Fruit fly (Drosophila melanogaster) whole organism, embryonic: ENCODE measurements around the gene CG13392.

ENCODE experiments used
- Antp ChIP-seq: fragments of 200-800 bp; sonication (Bioruptor generic); optimal IDR thresholded peaks from 3 replicates; lab custom pipeline; 2016; ENCODE audit warnings: missing biosample characterization, missing genetic modification characterization
- B-H2 ChIP-seq: fragments of 200-800 bp; sonication (Bioruptor generic); optimal IDR thresholded peaks from 2 replicates; lab custom pipeline; 2018; ENCODE audit warnings: missing biosample characterization, mild to moderate bottlenecking, missing genetic modification characterization
- CG12236 ChIP-seq: fragments of 200-800 bp; sonication (Bioruptor generic); optimal IDR thresholded peaks from 2 replicates; lab custom pipeline; 2016; ENCODE audit warnings: missing biosample characterization, missing genetic modification characterization
- CG12744 ChIP-seq: fragments of 200-800 bp; sonication (Bioruptor generic); optimal IDR thresholded peaks from 2 replicates; lab custom pipeline; 2016; ENCODE audit warnings: missing biosample characterization, missing genetic modification characterization
- CG13287 ChIP-seq: fragments of 200-800 bp; sonication (Bioruptor generic); IDR thresholded peaks from 2 replicates; pipeline ENCODE4 v1.3.6; 2022; ENCODE audit warnings: missing biosample characterization, missing genetic modification characterization; ENCODE audit not compliant: partially characterized antibody
- CG13894 ChIP-seq: fragments of 200-800 bp; sonication (Bioruptor generic); optimal IDR thresholded peaks from 3 replicates; lab custom pipeline; 2018; ENCODE audit warnings: missing biosample characterization, mild to moderate bottlenecking, missing genetic modification characterization, moderate library complexity
- CG14860 ChIP-seq: fragments of 200-800 bp; sonication (Bioruptor generic); IDR thresholded peaks from 3 replicates; pipeline ENCODE4 v1.3.6; 2022; ENCODE audit warnings: missing biosample characterization, missing genetic modification characterization; ENCODE audit not compliant: partially characterized antibody
- CG17361 ChIP-seq: fragments of 200-800 bp; sonication (Bioruptor generic); IDR thresholded peaks from 3 replicates; pipeline ENCODE4 v1.3.6; 2022; ENCODE audit warnings: missing biosample characterization, missing genetic modification characterization
- CG17612 ChIP-seq: fragments of 200-800 bp; sonication (Bioruptor generic); IDR thresholded peaks from 2 replicates; pipeline ENCODE4 v1.3.6; 2022; ENCODE audit warnings: missing biosample characterization, missing genetic modification characterization
- CG18011 ChIP-seq: fragments of 200-800 bp; sonication (Bioruptor generic); optimal IDR thresholded peaks from 2 replicates; lab custom pipeline; 2017; ENCODE audit warnings: missing biosample characterization, missing genetic modification characterization, mild to moderate bottlenecking, moderate library complexity, missing genotype
- CG18476 ChIP-seq: fragments of 200-800 bp; sonication (Bioruptor generic); optimal IDR thresholded peaks from 2 replicates; lab custom pipeline; 2016; ENCODE audit warnings: missing biosample characterization, mild to moderate bottlenecking, missing genetic modification characterization
- CG2875 ChIP-seq: fragments of 200-800 bp; sonication (Bioruptor generic); optimal IDR thresholded peaks from 2 replicates; lab custom pipeline; 2017; ENCODE audit warnings: missing biosample characterization, mild to moderate bottlenecking, missing genetic modification characterization, missing genetic modification reagents
- CG33213 ChIP-seq: fragments of 200-800 bp; sonication (Bioruptor generic); optimal IDR thresholded peaks from 3 replicates; lab custom pipeline; 2016; ENCODE audit warnings: missing biosample characterization, missing genetic modification characterization
- CG43689 ChIP-seq: fragments of 200-800 bp; sonication (Bioruptor generic); IDR thresholded peaks from 2 replicates; pipeline ENCODE4 v1.3.6; 2022; ENCODE audit warnings: missing biosample characterization, missing genetic modification characterization
- CG4730 ChIP-seq: fragments of 200-800 bp; sonication (Bioruptor generic); IDR thresholded peaks from 2 replicates; pipeline ENCODE4 v1.3.6; 2022; ENCODE audit warnings: missing biosample characterization, missing genetic modification characterization
- CG6254 ChIP-seq: fragments of 200-800 bp; sonication (Bioruptor generic); optimal IDR thresholded peaks from 3 replicates; lab custom pipeline; 2017; ENCODE audit warnings: mild to moderate bottlenecking, missing biosample characterization, missing genetic modification reagents, missing genetic modification characterization
- CG6689 ChIP-seq: fragments of 200-800 bp; sonication (Bioruptor generic); IDR thresholded peaks from 2 replicates; pipeline ENCODE4 v1.3.6; 2022; ENCODE audit warnings: missing biosample characterization, missing genetic modification characterization
- CG6813 ChIP-seq: fragments of 200-800 bp; sonication (Bioruptor generic); optimal IDR thresholded peaks from 2 replicates; lab custom pipeline; 2017; ENCODE audit warnings: missing biosample characterization, missing genetic modification characterization, mild to moderate bottlenecking, moderate library complexity, missing genetic modification reagents
- CG7745 ChIP-seq: fragments of 200-800 bp; sonication (Bioruptor generic); optimal IDR thresholded peaks from 2 replicates; lab custom pipeline; 2018; ENCODE audit warnings: missing biosample characterization, mild to moderate bottlenecking, missing genetic modification characterization, moderate library complexity
- CG7963 ChIP-seq: fragments of 200-800 bp; sonication (Bioruptor generic); IDR thresholded peaks from 3 replicates; pipeline ENCODE4 v1.3.6; 2022; ENCODE audit warnings: missing biosample characterization, missing genetic modification characterization; ENCODE audit not compliant: partially characterized antibody
- D ChIP-seq, 2 experiments: fragments of 200-800 bp in 1 of 2; fragments of >200 bp in 1 of 2; sonication (Bioruptor generic) in 1 of 2; optimal IDR thresholded peaks; 2 replicates in 1 of 2; 3 replicates in 1 of 2; lab custom pipeline; 2017; ENCODE audit warnings: mild to moderate bottlenecking in 1 of 2, missing biosample characterization in 1 of 2, missing genetic modification characterization in 1 of 2, missing genetic modification reagents in 1 of 2
- Ets65A ChIP-seq: fragments of 200-800 bp; sonication (Bioruptor generic); peaks from one replicate; lab custom pipeline; 2016; ENCODE audit warnings: missing biosample characterization, missing genetic modification characterization
- Ets97D ChIP-seq: fragments of 200-800 bp; sonication (Bioruptor generic); optimal IDR thresholded peaks from 3 replicates; lab custom pipeline; 2016; ENCODE audit warnings: missing biosample characterization, missing genetic modification characterization
- HLH4C ChIP-seq: fragments of 200-800 bp; sonication (Bioruptor generic); IDR thresholded peaks from 3 replicates; pipeline ENCODE4 v1.3.6; 2022; ENCODE audit warnings: missing biosample characterization, missing genetic modification characterization; ENCODE audit not compliant: partially characterized antibody
- HmgD ChIP-seq: fragments of 200-800 bp; sonication (Bioruptor generic); optimal IDR thresholded peaks from 3 replicates; lab custom pipeline; 2016; ENCODE audit warnings: missing biosample characterization, missing genetic modification characterization
- Hsf ChIP-seq: fragments of 200-800 bp; sonication (Bioruptor generic); optimal IDR thresholded peaks from 3 replicates; lab custom pipeline; 2016; ENCODE audit warnings: missing biosample characterization, missing genetic modification characterization
- NFAT ChIP-seq: fragments of 200-800 bp; sonication (Bioruptor generic); IDR thresholded peaks from 2 replicates; pipeline ENCODE4 v1.3.6; 2022; ENCODE audit warnings: missing biosample characterization, missing genetic modification characterization
- Ssrp ChIP-seq: fragments of 200-800 bp; sonication (Bioruptor generic); optimal IDR thresholded peaks from 2 replicates; lab custom pipeline; 2018; ENCODE audit warnings: missing biosample characterization, mild to moderate bottlenecking, missing genetic modification characterization, moderate library complexity
- Trl ChIP-seq, 3 experiments: fragments of >200 bp in 2 of 3; fragments of 200-800 bp in 1 of 3; sonication (Bioruptor generic) in 1 of 3; optimal IDR thresholded peaks; 2 replicates in 1 of 3; 3 replicates in 2 of 3; lab custom pipeline; 2016 to 2017; ENCODE audit warnings: missing biosample characterization in 1 of 3, missing genetic modification characterization in 1 of 3
- aop ChIP-seq: fragments of 200-800 bp; sonication (Bioruptor generic); IDR thresholded peaks from 2 replicates; pipeline ENCODE4 v1.3.6; 2022; ENCODE audit warnings: missing biosample characterization, missing genetic modification characterization
- ase ChIP-seq: fragments of 200-800 bp; sonication (Bioruptor generic); IDR thresholded peaks from 3 replicates; pipeline ENCODE4 v1.3.6; 2022; ENCODE audit warnings: missing biosample characterization, missing genetic modification characterization
- bab2 ChIP-seq: fragments of 200-800 bp; sonication (Bioruptor generic); optimal IDR thresholded peaks from 2 replicates; lab custom pipeline; 2016; ENCODE audit warnings: missing biosample characterization, missing genetic modification characterization
- bigmax ChIP-seq: fragments of 200-800 bp; sonication (Bioruptor generic); optimal IDR thresholded peaks from 2 replicates; lab custom pipeline; 2018; ENCODE audit warnings: missing biosample characterization, mild to moderate bottlenecking, missing genetic modification characterization
- btn ChIP-seq: fragments of 200-800 bp; sonication (Bioruptor generic); optimal IDR thresholded peaks from 2 replicates; lab custom pipeline; 2016; ENCODE audit warnings: missing biosample characterization, missing genetic modification characterization
- dati ChIP-seq: fragments of 200-800 bp; sonication (Bioruptor generic); IDR thresholded peaks from 2 replicates; pipeline ENCODE4 v1.3.6; 2022; ENCODE audit warnings: missing biosample characterization, missing genetic modification characterization
- dpn ChIP-seq, 2 experiments: fragments of 200-800 bp; sonication (Bioruptor generic); optimal IDR thresholded peaks; 3 replicates each; lab custom pipeline; 2016; ENCODE audit warnings: missing biosample characterization in 2 of 2, missing genetic modification characterization in 2 of 2
- fd3F ChIP-seq: fragments of 200-800 bp; sonication (Bioruptor generic); optimal IDR thresholded peaks from 2 replicates; lab custom pipeline; 2018; ENCODE audit warnings: missing biosample characterization, mild to moderate bottlenecking, missing genetic modification characterization, moderate library complexity
- ftz-f1 ChIP-seq: fragments of 200-800 bp; sonication (Bioruptor generic); optimal IDR thresholded peaks from 2 replicates; lab custom pipeline; 2016; ENCODE audit warnings: missing biosample characterization, missing genetic modification characterization
- gce ChIP-seq: fragments of 200-800 bp; sonication (Bioruptor generic); IDR thresholded peaks from 3 replicates; pipeline ENCODE4 v1.3.6; 2022; ENCODE audit warnings: missing biosample characterization, missing genetic modification characterization
- gsb-n ChIP-seq: fragments of 200-800 bp; sonication (Bioruptor generic); optimal IDR thresholded peaks from 3 replicates; lab custom pipeline; 2018; ENCODE audit warnings: missing biosample characterization, mild to moderate bottlenecking, missing genetic modification characterization
- otp ChIP-seq: fragments of 200-800 bp; sonication (Bioruptor generic); IDR thresholded peaks from 3 replicates; pipeline ENCODE4, ENCODE4 v1.3.6; 2022; ENCODE audit warnings: missing biosample characterization, missing genetic modification characterization
- rib ChIP-seq: fragments of 200-800 bp; sonication (Bioruptor generic); IDR thresholded peaks from 2 replicates; pipeline ENCODE4 v1.3.6; 2022; ENCODE audit warnings: missing biosample characterization, missing genetic modification characterization
- sqz ChIP-seq: fragments of 200-800 bp; sonication (Bioruptor generic); optimal IDR thresholded peaks from 3 replicates; lab custom pipeline; 2018; ENCODE audit warnings: missing biosample characterization, mild to moderate bottlenecking, missing genetic modification characterization
- trh ChIP-seq: fragments of 200-800 bp; sonication (Bioruptor generic); optimal IDR thresholded peaks from 2 replicates; lab custom pipeline; 2016; ENCODE audit warnings: missing biosample characterization, missing genetic modification characterization
- twi ChIP-seq: fragments of 200-800 bp; optimal IDR thresholded peaks from 2 replicates; lab custom pipeline; 2019; ENCODE audit warnings: missing biosample characterization, mild to moderate bottlenecking, missing genetic modification characterization, moderate library complexity
- wor ChIP-seq: fragments of 200-800 bp; sonication (Bioruptor generic); IDR thresholded peaks from 2 replicates; pipeline ENCODE4 v1.3.6; 2022; ENCODE audit warnings: missing biosample characterization, missing genetic modification characterization
- zen2 ChIP-seq: fragments of 200-800 bp; sonication (Bioruptor generic); IDR thresholded peaks from 3 replicates; pipeline ENCODE4 v1.3.6; 2022; ENCODE audit warnings: missing biosample characterization, missing genetic modification characterization; ENCODE audit not compliant: partially characterized antibody
- zfh1 ChIP-seq: fragments of 200-800 bp; sonication (Bioruptor generic); IDR thresholded peaks from 3 replicates; pipeline ENCODE4 v1.3.6; 2022; ENCODE audit warnings: missing biosample characterization, missing genetic modification characterization

CG13392 gene

dm6 chr2L:8416350-8417046 is 33.9 kb upstream of the CG13392 start (continued):
- TF ChIP-seq CG18011 (no peak), HLH4C (GFP tag; lab: Robert Waterston, UW) (0 out of 3 replicates have a peak, but pooled peaks have one; percentile 34), CG6689 (GFP tag; lab: Robert Waterston, UW) (no peak), Ets65A (peak; percentile 62), Antp (GFP tag; lab: Kevin White, UChicago) (peak; percentile 9), otp (peak; percentile 36; the same call in 1 of the 3 replicates), sqz (GFP tag; lab: Kevin White, UChicago) (no peak), Trl (optimal IDR thresholded peaks at IDR 0.05; lab: Kevin White, UChicago) (peak; percentile 73 to 90), Trl (GFP tag; optimal IDR thresholded peaks at IDR 0.05; lab: Kevin White, UChicago) (peak; percentile 50), CG17361 (GFP tag; lab: Robert Waterston, UW) (no peak; the same call in 2 of the 3 replicates), Hsf (GFP tag; lab: Kevin White, UChicago) (peak; percentile 1), trh (GFP tag; lab: Kevin White, UChicago) (no peak), gsb-n (no peak), CG7963 (GFP tag; lab: Robert Waterston, UW) (no peak), bab2 (peak; percentile 6), CG13287 (peak; percentile 17; the same call in 1 of the 2 replicates), CG43689 (GFP tag; lab: Robert Waterston, UW) (no peak), Ssrp (tag; lab: Kevin White, UChicago) (no peak), D (optimal IDR thresholded peaks at IDR 0.05; lab: Kevin White, UChicago) (peak; percentile 99), D (GFP tag; optimal IDR thresholded peaks at IDR 0.05; lab: Kevin White, UChicago) (peak; percentile 23), CG2875 (GFP tag; lab: Kevin White, UChicago) (no peak), zen2 (GFP tag; lab: Robert Waterston, UW) (no peak), CG7745 (tag; lab: Kevin White, UChicago) (no peak), NFAT (GFP tag; lab: Robert Waterston, UW) (0 out of 2 replicates have a peak, but pooled peaks have one; percentile 11), gce (0 out of 3 replicates have a peak, but pooled peaks have one; percentile 39), HmgD (GFP tag; lab: Kevin White, UChicago) (peak; percentile 57), CG12236 (GFP tag; lab: Kevin White, UChicago) (peak; percentile 16), CG14860 (GFP tag; lab: Robert Waterston, UW) (no peak), btn (GFP tag; lab: Kevin White, UChicago) (peak; percentile 29), B-H2 (no peak), wor (no peak), Ets97D (peak; percentile 4), CG6813 (peak; percentile 4), CG18476 (GFP tag; lab: Kevin White, UChicago) (no peak), CG12744 (GFP tag; lab: Kevin White, UChicago) (no peak), CG33213 (GFP tag; lab: Kevin White, UChicago) (no peak), bigmax (GFP tag; lab: Kevin White, UChicago) (no peak), CG6254 (GFP tag; lab: Kevin White, UChicago) (peak; percentile 21), rib (GFP tag; lab: Robert Waterston, UW) (0 out of 2 replicates have a peak, but pooled peaks have one; percentile 12), dati (GFP tag; lab: Robert Waterston, UW) (no peak), fd3F (GFP tag; lab: Kevin White, UChicago) (no peak), dpn (GFP tag; optimal IDR thresholded peaks at IDR 0.05; lab: Kevin White, UChicago) (peak in 1 of 2 experiments; percentile 1), CG13894 (no peak), CG4730 (GFP tag; lab: Robert Waterston, UW) (no peak), ase (GFP tag; lab: Robert Waterston, UW) (no peak), zfh1 (GFP tag; lab: Robert Waterston, UW) (0 out of 3 replicates have a peak, but pooled peaks have one; percentile 2), twi (tag; lab: Kevin White, UChicago) (peak; percentile 7), CG17612 (GFP tag; lab: Robert Waterston, UW) (no peak), ftz-f1 (GFP tag; lab: Kevin White, UChicago) (no peak), aop (GFP tag; lab: Robert Waterston, UW) (no peak)
